Worm (Caenorhabditis elegans) whole organism, late embryonic: Measurements from ENCODE around the gene F02C12.1.

Experiments
- C08G9.2 ChIP-seq: sonication (generic microtip); optimal IDR thresholded peaks from 2 replicates; lab custom pipeline; 2016; ENCODE audit warnings: mild to moderate bottlenecking, missing genetic modification characterization, moderate library complexity, missing compliant biosample characterization
- C38D4.7 ChIP-seq: fragments of 200-800 bp; sonication (Bioruptor generic); optimal IDR thresholded peaks from 2 replicates; lab custom pipeline; 2018; ENCODE audit warnings: mild to moderate bottlenecking, missing genetic modification characterization, moderate library complexity, missing compliant biosample characterization
- K02D7.2 ChIP-seq: sonication (generic microtip); optimal IDR thresholded peaks from 2 replicates; lab custom pipeline; 2017; ENCODE audit warnings: mild to moderate bottlenecking, missing genetic modification characterization, missing compliant biosample characterization
- T23F11.4 ChIP-seq: fragments of 200-800 bp; sonication (Bioruptor generic); optimal IDR thresholded peaks from 2 replicates; lab custom pipeline; 2018; ENCODE audit warnings: mild to moderate bottlenecking, missing genetic modification characterization, missing compliant biosample characterization
- Y22D7AL.16 ChIP-seq: sonication (generic microtip); optimal IDR thresholded peaks from 2 replicates; lab custom pipeline; 2016; ENCODE audit warnings: missing genetic modification characterization, missing compliant biosample characterization
- ceh-18 ChIP-seq: sonication (generic microtip); optimal IDR thresholded peaks from 2 replicates; lab custom pipeline; 2016; ENCODE audit warnings: missing genetic modification characterization, missing compliant biosample characterization
- ceh-2 ChIP-seq: sonication (generic microtip); optimal IDR thresholded peaks from 2 replicates; lab custom pipeline; 2016; ENCODE audit warnings: missing genotype, missing genetic modification characterization, missing compliant biosample characterization
- ceh-31 ChIP-seq: sonication (generic microtip); optimal IDR thresholded peaks from 2 replicates; lab custom pipeline; 2016; ENCODE audit warnings: missing genetic modification characterization, missing compliant biosample characterization
- ceh-34 ChIP-seq: sonication (generic microtip); optimal IDR thresholded peaks from 2 replicates; lab custom pipeline; 2016; ENCODE audit warnings: mild to moderate bottlenecking, missing genetic modification characterization, missing compliant biosample characterization
- ceh-45 ChIP-seq: fragments of 200-800 bp; sonication (Bioruptor generic); IDR thresholded peaks from 2 replicates; pipeline ENCODE4 v1.3.6; 2022; ENCODE audit warnings: missing genetic modification reagents, missing genetic modification characterization, missing compliant biosample characterization
- ceh-48 ChIP-seq: sonication (generic microtip); optimal IDR thresholded peaks from 2 replicates; lab custom pipeline; 2016; ENCODE audit warnings: missing genetic modification characterization, inconsistent platforms, missing compliant biosample characterization
- ceh-9 ChIP-seq: sonication (generic microtip); optimal IDR thresholded peaks from 2 replicates; lab custom pipeline; 2016; ENCODE audit warnings: mild to moderate bottlenecking, missing genetic modification characterization, inconsistent platforms, missing compliant biosample characterization
- che-1 ChIP-seq: sonication (generic microtip); optimal IDR thresholded peaks from 2 replicates; lab custom pipeline; 2016; ENCODE audit warnings: mild to moderate bottlenecking, missing genetic modification characterization, missing compliant biosample characterization
- dve-1 ChIP-seq: sonication (generic microtip); optimal IDR thresholded peaks from 2 replicates; lab custom pipeline; 2017; ENCODE audit warnings: antibody characterized with exemption, mild to moderate bottlenecking, missing genetic modification characterization, missing compliant biosample characterization
- elt-4 ChIP-seq: sonication (generic microtip); optimal IDR thresholded peaks from 2 replicates; lab custom pipeline; 2016; ENCODE audit warnings: missing genetic modification characterization, missing compliant biosample characterization
- ets-4 ChIP-seq: sonication (generic microtip); optimal IDR thresholded peaks from 2 replicates; lab custom pipeline; 2016; ENCODE audit warnings: missing genetic modification characterization, missing compliant biosample characterization
- fax-1 ChIP-seq: sonication (generic microtip); optimal IDR thresholded peaks from 2 replicates; lab custom pipeline; 2016; ENCODE audit warnings: missing genotype, missing genetic modification characterization, missing compliant biosample characterization
- fkh-10 ChIP-seq: fragments of 150-350 bp; optimal IDR thresholded peaks from 2 replicates; lab custom pipeline; 2014; ENCODE audit warnings: missing biosample characterization, missing genetic modification reagents, missing genetic modification characterization
- fkh-6 ChIP-seq: sonication (generic microtip); optimal IDR thresholded peaks from 2 replicates; lab custom pipeline; 2016; ENCODE audit warnings: missing genetic modification characterization, missing compliant biosample characterization
- hlh-30 ChIP-seq: sonication (generic microtip); optimal IDR thresholded peaks from 2 replicates; lab custom pipeline; 2017; ENCODE audit warnings: antibody characterized with exemption, missing genetic modification characterization, missing compliant biosample characterization; ENCODE audit not compliant: insufficient read depth
- hlh-6 ChIP-seq: sonication (generic microtip); optimal IDR thresholded peaks from 2 replicates; lab custom pipeline; 2016; ENCODE audit warnings: missing genotype, missing genetic modification characterization, missing compliant biosample characterization
- lim-6 ChIP-seq: sonication (generic microtip); optimal IDR thresholded peaks from 2 replicates; lab custom pipeline; 2016; ENCODE audit warnings: missing genetic modification characterization, missing compliant biosample characterization
- lin-11 ChIP-seq: fragments of 200-800 bp; sonication (Bioruptor generic); optimal IDR thresholded peaks from 2 replicates; lab custom pipeline; 2018; ENCODE audit warnings: mild to moderate bottlenecking, missing genetic modification characterization, missing compliant biosample characterization
- madf-2 ChIP-seq: sonication (generic microtip); optimal IDR thresholded peaks from 2 replicates; lab custom pipeline; 2017; ENCODE audit warnings: missing genetic modification characterization, missing compliant biosample characterization
- mec-3 ChIP-seq: sonication (generic microtip); optimal IDR thresholded peaks from 2 replicates; lab custom pipeline; 2016; ENCODE audit warnings: borderline replicate concordance, missing genetic modification characterization, missing compliant biosample characterization
- nfya-1 ChIP-seq: sonication (generic microtip); optimal IDR thresholded peaks from 2 replicates; lab custom pipeline; 2017; ENCODE audit warnings: missing genetic modification characterization, mild to moderate bottlenecking, missing compliant biosample characterization, antibody characterized with exemption, moderate library complexity
- nhr-11 ChIP-seq: fragments of 150-350 bp; optimal IDR thresholded peaks from 2 replicates; lab custom pipeline; 2014; ENCODE audit warnings: missing biosample characterization, missing genetic modification characterization
- npax-4 ChIP-seq: sonication (generic microtip); optimal IDR thresholded peaks from 2 replicates; lab custom pipeline; 2016; ENCODE audit warnings: missing genetic modification characterization, missing compliant biosample characterization
- odd-2 ChIP-seq: sonication (generic microtip); optimal IDR thresholded peaks from 2 replicates; lab custom pipeline; 2017; ENCODE audit warnings: antibody characterized with exemption, mild to moderate bottlenecking, missing genetic modification characterization, missing compliant biosample characterization
- pag-3 ChIP-seq: sonication (generic microtip); optimal IDR thresholded peaks from 2 replicates; lab custom pipeline; 2016; ENCODE audit warnings: missing compliant biosample characterization, missing genetic modification characterization, borderline replicate concordance
- pha-2 ChIP-seq: sonication (generic microtip); optimal IDR thresholded peaks from 2 replicates; lab custom pipeline; 2017; ENCODE audit warnings: mild to moderate bottlenecking, missing genetic modification characterization, missing compliant biosample characterization
- pros-1 ChIP-seq: fragments of 150-350 bp; optimal IDR thresholded peaks from 2 replicates; lab custom pipeline; 2014; ENCODE audit warnings: missing biosample characterization, missing genetic modification reagents, missing genetic modification characterization
- ref-2 ChIP-seq: sonication (generic microtip); optimal IDR thresholded peaks from 2 replicates; lab custom pipeline; 2016; ENCODE audit warnings: missing genetic modification characterization, missing compliant biosample characterization
- rnt-1 ChIP-seq: sonication (generic microtip); optimal IDR thresholded peaks from 2 replicates; lab custom pipeline; 2016; ENCODE audit warnings: missing genetic modification characterization, missing compliant biosample characterization
- sdc-2 ChIP-seq: sonication (generic microtip); optimal IDR thresholded peaks from 2 replicates; lab custom pipeline; 2016; ENCODE audit warnings: missing genotype, missing genetic modification characterization, missing compliant biosample characterization
- sox-2 ChIP-seq: fragments of 200-800 bp; sonication (Bioruptor generic); IDR thresholded peaks from 2 replicates; pipeline ENCODE4 v1.3.6; 2022; ENCODE audit warnings: missing genetic modification reagents, missing genetic modification characterization, missing compliant biosample characterization
- syd-9 ChIP-seq: sonication (generic microtip); optimal IDR thresholded peaks from 2 replicates; lab custom pipeline; 2016; ENCODE audit warnings: mild to moderate bottlenecking, missing genetic modification characterization, moderate library complexity, missing compliant biosample characterization
- ttx-3 ChIP-seq: sonication (generic microtip); optimal IDR thresholded peaks from 2 replicates; lab custom pipeline; 2016; ENCODE audit warnings: missing genetic modification reagents, missing genetic modification characterization, missing compliant biosample characterization
- unc-42 ChIP-seq: sonication (generic microtip); optimal IDR thresholded peaks from 2 replicates; lab custom pipeline; 2016; ENCODE audit warnings: missing genotype, missing genetic modification characterization, missing compliant biosample characterization
- unc-55 ChIP-seq: sonication (generic microtip); optimal IDR thresholded peaks from 2 replicates; lab custom pipeline; 2017; ENCODE audit warnings: missing biosample characterization, missing genetic modification reagents, missing genetic modification characterization
- unc-86 ChIP-seq: sonication (generic microtip); optimal IDR thresholded peaks from 2 replicates; lab custom pipeline; 2016; ENCODE audit warnings: missing genetic modification characterization, missing compliant biosample characterization
- ztf-16 ChIP-seq: sonication (generic microtip); optimal IDR thresholded peaks from 2 replicates; lab custom pipeline; 2017; ENCODE audit warnings: missing genetic modification characterization, missing compliant biosample characterization

Gene F02C12.1

DNA sequence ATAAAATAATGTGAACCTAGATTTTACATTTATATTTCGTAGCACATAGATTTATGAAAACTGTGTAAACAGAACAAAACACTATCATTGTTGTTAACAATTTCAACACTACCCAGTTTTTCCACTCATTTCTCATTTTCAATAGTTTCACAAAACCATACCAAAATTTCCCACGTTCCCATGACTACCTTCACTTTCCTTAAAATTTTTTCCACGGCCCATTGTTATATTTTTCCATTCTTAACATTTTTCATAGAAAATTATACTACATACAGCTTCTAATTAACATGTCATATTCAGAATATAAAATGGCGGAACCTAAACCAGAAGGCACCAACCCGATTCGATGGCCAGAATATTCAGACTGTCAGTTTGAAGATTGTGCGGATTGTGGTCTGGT is at the start of gene F02C12.1:
Gene F02C12.1, plus strand, starts transcription at position 301 of the 400 bp plus-strand sequence.
- no peak for TF ChIP-seq che-1 (tag; lab: Kevin White, UChicago)
- TF ChIP-seq, all 69 proteins: peak for 0

DNA sequence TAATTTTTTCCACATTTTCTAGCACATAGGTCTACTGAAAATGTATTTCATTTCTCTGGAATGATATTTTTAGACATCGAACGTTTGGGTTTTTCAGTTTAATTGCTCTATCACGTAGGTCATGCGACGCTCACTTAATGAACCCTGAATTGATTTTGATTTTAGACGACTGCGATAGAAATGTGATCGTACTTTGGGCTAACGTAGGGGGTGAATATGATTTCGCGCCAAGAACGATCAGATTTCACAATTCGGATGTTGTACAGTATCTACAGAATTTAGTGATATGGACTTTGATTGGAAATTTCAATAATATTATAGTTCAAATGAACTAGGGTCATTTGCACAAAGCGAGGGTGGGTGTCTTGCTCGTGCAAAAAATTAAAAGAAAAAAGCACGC is 49.7 kb upstream of the F02C12.1 start:
- TF ChIP-seq ttx-3 (no peak), ceh-48 (tag; lab: Kevin White, UChicago) (no peak), rnt-1 (tag; lab: Kevin White, UChicago) (no peak), lin-11 (tag; lab: Kevin White, UChicago) (no peak), ceh-9 (no peak), dve-1 (tag; lab: Kevin White, UChicago) (no peak), sox-2 (GFP tag; lab: Robert Waterston, UW) (no peak), pag-3 (no peak), ref-2 (tag; lab: Kevin White, UChicago) (no peak), unc-55 (GFP tag; lab: Kevin White, UChicago) (no peak), ceh-31 (no peak), ztf-16 (tag; lab: Kevin White, UChicago) (no peak), pros-1 (no peak), hlh-6 (tag; lab: Kevin White, UChicago) (no peak), hlh-30 (tag; lab: Kevin White, UChicago) (no peak), K02D7.2 (tag; lab: Kevin White, UChicago) (no peak), elt-4 (tag; lab: Kevin White, UChicago) (no peak), unc-42 (tag; lab: Kevin White, UChicago) (no peak), fax-1 (tag; lab: Kevin White, UChicago) (no peak), che-1 (tag; lab: Kevin White, UChicago) (no peak)

DNA sequence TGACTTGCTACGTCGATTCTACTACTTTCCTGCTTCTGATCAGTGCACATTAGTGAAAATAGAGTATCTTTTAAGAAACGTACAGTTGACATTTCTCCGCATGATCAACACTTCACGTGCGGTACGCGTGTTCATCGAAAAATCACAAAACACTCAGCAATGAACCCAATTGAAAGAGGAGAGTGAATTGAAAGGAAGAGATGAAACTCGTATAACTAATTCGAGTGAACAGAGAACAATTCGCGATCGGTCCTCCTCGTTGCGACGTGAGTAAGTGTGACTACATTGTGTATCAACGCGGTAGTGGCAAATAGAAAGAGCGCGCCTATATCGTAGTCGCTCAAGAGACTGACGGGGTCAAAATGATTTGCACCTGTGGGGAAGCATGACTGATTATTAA is 48.4 kb upstream of the F02C12.1 start:
- TF ChIP-seq mec-3 (tag; lab: Kevin White, UChicago) = no peak
- no peak for TF ChIP-seq ztf-16 (tag; lab: Kevin White, UChicago)
- TF ChIP-seq ceh-18 (tag; lab: Kevin White, UChicago) = no peak
- no peak for TF ChIP-seq C38D4.7 (GFP tag; lab: Kevin White, UChicago)
- TF ChIP-seq ceh-45 (GFP tag; lab: Robert Waterston, UW) = no peak
- no peak for TF ChIP-seq K02D7.2 (tag; lab: Kevin White, UChicago)
- TF ChIP-seq C08G9.2 (tag; lab: Kevin White, UChicago) = no peak
- no peak for TF ChIP-seq fkh-10
- TF ChIP-seq ceh-34 = no peak
- TF ChIP-seq nfya-1 (tag; lab: Kevin White, UChicago) = no peak
- no peak for TF ChIP-seq odd-2 (tag; lab: Kevin White, UChicago)
- no peak for TF ChIP-seq lim-6
- no peak for TF ChIP-seq ets-4 (tag; lab: Kevin White, UChicago)

DNA sequence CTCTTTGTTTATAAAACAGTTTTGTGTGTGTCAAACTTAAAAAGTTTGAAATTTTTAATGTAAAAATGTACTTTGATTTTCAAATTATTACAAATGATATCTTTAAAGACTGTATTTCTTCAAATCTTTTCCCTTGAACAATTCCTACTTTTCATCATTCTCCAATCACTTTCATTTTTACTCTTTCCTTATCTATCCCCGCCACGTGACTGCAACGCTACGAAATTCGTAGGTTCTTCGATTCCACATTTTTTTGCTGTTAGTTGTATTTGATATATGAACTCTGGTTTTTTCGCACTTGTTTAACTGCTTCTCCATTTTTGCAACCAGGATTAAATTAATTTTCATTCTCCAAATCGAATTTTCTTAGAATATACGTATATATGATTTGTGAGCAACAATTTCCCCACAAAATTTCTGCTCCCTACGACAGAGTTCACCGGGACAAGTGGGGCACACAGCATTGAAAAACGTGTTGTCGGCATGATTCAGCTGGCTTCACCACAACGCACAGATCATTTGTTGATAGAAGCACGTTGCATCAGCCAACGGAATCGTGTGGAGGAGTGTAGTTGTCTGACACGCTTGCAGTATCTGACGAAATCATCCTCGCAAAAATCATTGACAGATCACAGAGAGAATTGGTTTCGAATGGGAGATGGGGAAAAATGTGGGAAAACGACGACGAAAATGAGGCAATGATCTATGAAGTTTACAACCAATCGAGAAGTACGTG is 47.0 kb upstream of the F02C12.1 start:
- TF ChIP-seq dve-1 (tag; lab: Kevin White, UChicago) = no peak
- no peak for TF ChIP-seq ceh-34
- no peak for TF ChIP-seq Y22D7AL.16
- TF ChIP-seq nhr-11 (tag; lab: Kevin White, UChicago) = no peak
- no peak for TF ChIP-seq madf-2 (tag; lab: Kevin White, UChicago)
- TF ChIP-seq fkh-6 (tag; lab: Kevin White, UChicago) = no peak
- TF ChIP-seq unc-86 (tag; lab: Kevin White, UChicago) = no peak
- no peak for TF ChIP-seq sdc-2 (tag; lab: Kevin White, UChicago)
- TF ChIP-seq syd-9 (tag; lab: Kevin White, UChicago) = no peak
- TF ChIP-seq ceh-2 = no peak
- no peak for TF ChIP-seq pha-2 (tag; lab: Kevin White, UChicago)
- TF ChIP-seq T23F11.4 (GFP tag; lab: Kevin White, UChicago) = no peak
- no peak for TF ChIP-seq npax-4 (tag; lab: Kevin White, UChicago)
- no peak for TF ChIP-seq K02D7.2 (tag; lab: Kevin White, UChicago)
- TF ChIP-seq ceh-31 = no peak
